Worm (Caenorhabditis elegans): ENCODE data around the gene Y82E9BL.5.

The Y82E9BL.5 gene

ce11 chrIII:1347539-1347938 lies at the start of gene Y82E9BL.5:
TSS of gene Y82E9BL.5 (minus strand) at chrIII:1347639.
- TF ChIP-seq nhr-25 (tag; optimal IDR thresholded peaks at IDR 0.05) = no peak

- TF ChIP-seq pqm-1 (tag; optimal IDR thresholded peaks at IDR 0.05) (peak; percentile 30), mml-1 (tag; optimal IDR thresholded peaks at IDR 0.05) (no peak), aly-2 (tag; optimal IDR thresholded peaks at IDR 0.05) (no peak), elt-2 (tag; optimal IDR thresholded peaks at IDR 0.05) (peak; percentile 68), pha-4 (tag; optimal IDR thresholded peaks at IDR 0.05) (peak; percentile 17)
Observed at ce11 chrIII:1395355-1395754, 47.9 kb upstream of the Y82E9BL.5 start.

ce11 chrIII:1392763-1393162 lies 45.3 kb upstream of the Y82E9BL.5 start:
- TF ChIP-seq nfya-1 (tag; optimal IDR thresholded peaks at IDR 0.05; ENCODE audit: insufficient read depth) (peak; percentile 10), mml-1 (tag; optimal IDR thresholded peaks at IDR 0.05) (no peak), fkh-2 (tag; optimal IDR thresholded peaks at IDR 0.05) (no peak), nhr-237 (tag; optimal IDR thresholded peaks at IDR 0.05) (no peak), pqm-1 (tag; optimal IDR thresholded peaks at IDR 0.05) (peak; percentile 85), nhr-12 (tag; optimal IDR thresholded peaks at IDR 0.05) (no peak), ztf-4 (tag; optimal IDR thresholded peaks at IDR 0.05) (no peak), skn-1 (tag; optimal IDR thresholded peaks at IDR 0.05) (no peak), nhr-77 (tag; optimal IDR thresholded peaks at IDR 0.05) (no peak), egl-5 (tag; optimal IDR thresholded peaks at IDR 0.05) (no peak), nhr-28 (tag; optimal IDR thresholded peaks at IDR 0.05) (no peak), unc-39 (tag; optimal IDR thresholded peaks at IDR 0.05) (no peak), jun-1 (tag; optimal IDR thresholded peaks at IDR 0.05) (peak; percentile 88), lsy-12 (tag; optimal IDR thresholded peaks at IDR 0.05) (no peak), nhr-43 (tag; optimal IDR thresholded peaks at IDR 0.05; ENCODE audit: poor library complexity, severe bottlenecking) (no peak), eor-1 (tag; optimal IDR thresholded peaks at IDR 0.05) (no peak), aly-2 (tag; optimal IDR thresholded peaks at IDR 0.05) (no peak), ceh-9 (tag; optimal IDR thresholded peaks at IDR 0.05) (no peak), ceh-28 (tag; optimal IDR thresholded peaks at IDR 0.05) (no peak), ceh-82 (tag; optimal IDR thresholded peaks at IDR 0.05) (no peak), zag-1 (tag; optimal IDR thresholded peaks at IDR 0.05) (no peak), ama-1 (optimal IDR thresholded peaks at IDR 0.05) (no peak), pha-4 (tag; optimal IDR thresholded peaks at IDR 0.05) (peak; percentile 29), ztf-11 (tag; optimal IDR thresholded peaks at IDR 0.05) (no peak), elt-2 (tag; optimal IDR thresholded peaks at IDR 0.05) (peak; percentile 98), lin-15B (tag; optimal IDR thresholded peaks at IDR 0.05) (no peak), tbx-2 (tag; optimal IDR thresholded peaks at IDR 0.05) (no peak), R02D3.7 (tag; optimal IDR thresholded peaks at IDR 0.05) (no peak), elt-1 (tag; optimal IDR thresholded peaks at IDR 0.05) (no peak), fkh-10 (GFP tag; optimal IDR thresholded peaks at IDR 0.05) (no peak), ZK546.5 (tag; optimal IDR thresholded peaks at IDR 0.05) (no peak), mdl-1 (tag; optimal IDR thresholded peaks at IDR 0.05) (no peak)

ce11 chrIII:1391752-1392151 lies 44.3 kb upstream of the Y82E9BL.5 start, which contains the start of gene pals-17:
TSS of gene pals-17 (minus strand) at chrIII:1391852.
- TF ChIP-seq nhr-237 (tag; optimal IDR thresholded peaks at IDR 0.05) (no peak), unc-39 (tag; optimal IDR thresholded peaks at IDR 0.05) (no peak), ceh-9 (tag; optimal IDR thresholded peaks at IDR 0.05) (no peak), lsy-12 (tag; optimal IDR thresholded peaks at IDR 0.05) (no peak), eor-1 (tag; optimal IDR thresholded peaks at IDR 0.05) (no peak), fkh-10 (GFP tag; optimal IDR thresholded peaks at IDR 0.05) (no peak), fos-1 (tag; optimal IDR thresholded peaks at IDR 0.05) (no peak), pha-4 (tag; optimal IDR thresholded peaks at IDR 0.05) (no peak), lin-39 (tag; optimal IDR thresholded peaks at IDR 0.05) (no peak), fkh-2 (tag; optimal IDR thresholded peaks at IDR 0.05) (no peak), nhr-11 (tag; optimal IDR thresholded peaks at IDR 0.05) (no peak), lin-15B (tag; optimal IDR thresholded peaks at IDR 0.05) (no peak), aly-2 (tag; optimal IDR thresholded peaks at IDR 0.05) (no peak), ama-1 (optimal IDR thresholded peaks at IDR 0.05) (no peak), egl-5 (tag; optimal IDR thresholded peaks at IDR 0.05) (no peak), zag-1 (tag; optimal IDR thresholded peaks at IDR 0.05) (no peak), nhr-12 (tag; optimal IDR thresholded peaks at IDR 0.05) (no peak), unc-62 (GFP tag; optimal IDR thresholded peaks at IDR 0.05) (no peak), nhr-43 (tag; optimal IDR thresholded peaks at IDR 0.05; ENCODE audit: poor library complexity, severe bottlenecking) (no peak)

All from whole organism, L3 larva.